Worm (Caenorhabditis elegans): ENCODE data around the gene srbc-6.

DNA sequence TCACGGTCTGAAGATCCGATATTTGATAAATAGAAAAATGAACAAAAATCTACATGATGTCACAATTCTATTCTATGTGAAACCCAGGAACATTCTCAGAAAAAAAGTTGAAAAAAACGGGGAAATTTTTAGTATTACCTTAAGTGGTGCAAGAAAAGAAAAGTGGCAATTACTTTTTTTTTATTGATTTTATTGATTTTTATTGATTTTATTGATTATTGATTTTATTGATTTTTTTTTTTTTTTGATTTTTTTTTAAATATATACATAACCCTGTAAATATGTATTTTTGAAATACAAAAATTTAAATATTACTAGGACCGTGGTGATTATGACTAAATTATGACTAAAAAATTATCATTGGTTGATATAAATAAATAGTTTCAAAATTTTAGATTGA lies 1.7 kb downstream of the srbc-6 start:
- TF ChIP-seq unc-130 (tag; optimal IDR thresholded peaks at IDR 0.05), result no peak
- no peak for TF ChIP-seq ztf-11 (tag; optimal IDR thresholded peaks at IDR 0.05)
- TF ChIP-seq snpc-4 (tag; optimal IDR thresholded peaks at IDR 0.05), result no peak
- no peak for TF ChIP-seq unc-62 (GFP tag; optimal IDR thresholded peaks at IDR 0.05)
- TF ChIP-seq lin-15B (tag; optimal IDR thresholded peaks at IDR 0.05), result no peak
- no peak for TF ChIP-seq pqm-1 (tag; optimal IDR thresholded peaks at IDR 0.05)
- TF ChIP-seq elt-2 (tag; optimal IDR thresholded peaks at IDR 0.05), result no peak
- TF ChIP-seq unc-86 (tag; optimal IDR thresholded peaks at IDR 0.05), result no peak
- no peak for TF ChIP-seq nhr-237 (tag; optimal IDR thresholded peaks at IDR 0.05)
- TF ChIP-seq fkh-8 (tag; optimal IDR thresholded peaks at IDR 0.05), result no peak
- no peak for TF ChIP-seq lin-39 (tag; optimal IDR thresholded peaks at IDR 0.05)
- no peak for TF ChIP-seq blmp-1 (tag; optimal IDR thresholded peaks at IDR 0.05)
- no peak for TF ChIP-seq lsy-2 (tag; optimal IDR thresholded peaks at IDR 0.05)
- TF ChIP-seq unc-30 (tag; optimal IDR thresholded peaks at IDR 0.05), result no peak

Data from whole organism, L1 larva.